Worm (Caenorhabditis elegans) whole organism, L3 larva: Measurements from ENCODE around the gene R155.3.

Experiments
- aly-2 ChIP-seq: fragments of 150-350 bp; optimal IDR thresholded peaks from 2 replicates; lab custom pipeline; 2014; ENCODE audit warnings: missing biosample characterization, missing genetic modification characterization
- ama-1 ChIP-seq: fragments of 150-350 bp; optimal IDR thresholded peaks from 2 replicates; lab custom pipeline; 2018
- ceh-16 ChIP-seq: sonication (generic microtip); optimal IDR thresholded peaks from 2 replicates; lab custom pipeline; 2017; ENCODE audit warnings: missing biosample characterization, missing genetic modification characterization
- ceh-28 ChIP-seq: fragments of 150-350 bp; optimal IDR thresholded peaks from 2 replicates; lab custom pipeline; 2014; ENCODE audit warnings: missing biosample characterization, missing genetic modification reagents, missing genetic modification characterization
- ceh-82 ChIP-seq: fragments of 150-350 bp; optimal IDR thresholded peaks from 2 replicates; lab custom pipeline; 2014; ENCODE audit warnings: missing biosample characterization, missing genetic modification characterization
- elt-1 ChIP-seq: fragments of 150-350 bp; optimal IDR thresholded peaks from 2 replicates; lab custom pipeline; 2014; ENCODE audit warnings: missing biosample characterization, missing genetic modification characterization
- elt-3 ChIP-seq, 3 experiments: fragments of 150-350 bp in 1 of 3; sonication (generic microtip) in 2 of 3; optimal IDR thresholded peaks; 2 replicates in 2 of 3; 4 replicates in 1 of 3; lab custom pipeline; 2014 to 2017; ENCODE audit warnings: missing biosample characterization in 3 of 3, missing genetic modification characterization in 3 of 3
- fos-1 ChIP-seq: fragments of 150-350 bp; optimal IDR thresholded peaks from 2 replicates; lab custom pipeline; 2014; ENCODE audit warnings: missing biosample characterization, missing genetic modification characterization
- jun-1 ChIP-seq: fragments of 150-350 bp; optimal IDR thresholded peaks from 2 replicates; lab custom pipeline; 2014; ENCODE audit warnings: missing biosample characterization, missing genetic modification reagents, missing genetic modification characterization
- nhr-11 ChIP-seq: fragments of 150-350 bp; optimal IDR thresholded peaks from 2 replicates; lab custom pipeline; 2014; ENCODE audit warnings: missing biosample characterization, missing genetic modification characterization
- nhr-23 ChIP-seq: fragments of 150-350 bp; optimal IDR thresholded peaks from 2 replicates; lab custom pipeline; 2014; ENCODE audit warnings: missing biosample characterization, missing genetic modification reagents, missing genetic modification characterization
- skn-1 ChIP-seq: fragments of 150-350 bp; optimal IDR thresholded peaks from 2 replicates; lab custom pipeline; 2014; ENCODE audit warnings: missing biosample characterization, missing genetic modification characterization
- unc-62 ChIP-seq: fragments of 150-350 bp; sonication (generic microtip); optimal IDR thresholded peaks from 4 replicates; lab custom pipeline; 2014; ENCODE audit warnings: missing biosample characterization, missing genetic modification reagents, missing genetic modification characterization
- zag-1 ChIP-seq: fragments of 150-350 bp; optimal IDR thresholded peaks from 2 replicates; lab custom pipeline; 2014; ENCODE audit warnings: missing biosample characterization, missing genetic modification characterization

- TF ChIP-seq nhr-23 (tag; lab: Kevin White, UChicago) (no peak), aly-2 (no peak), nhr-11 (no peak), ama-1 (lab: Kevin White, UChicago) (no peak), ceh-82 (tag; lab: Kevin White, UChicago) (no peak), ceh-16 (tag; lab: Kevin White, UChicago) (no peak), fos-1 (tag; lab: Kevin White, UChicago) (no peak), elt-3 (tag; optimal IDR thresholded peaks at IDR 0.05; lab: Kevin White, UChicago) (no peak), skn-1 (tag; lab: Kevin White, UChicago) (no peak), unc-62 (no peak), jun-1 (tag; lab: Kevin White, UChicago) (no peak), zag-1 (tag; lab: Kevin White, UChicago) (no peak), elt-1 (tag; lab: Kevin White, UChicago) (no peak), ceh-28 (tag; lab: Kevin White, UChicago) (no peak)
Measured at ce11 chrIII:1937879-1938438, 38.6 kb downstream of the R155.3 start.
